Worm (Caenorhabditis elegans) whole organism, young adult: ENCODE data around the gene ZK507.1.

Source experiments
- B0035.1 ChIP-seq: sonication (generic microtip); optimal IDR thresholded peaks from 2 replicates; lab custom pipeline; 2016; ENCODE audit warnings: missing genetic modification characterization, mild to moderate bottlenecking, missing compliant biosample characterization, missing genotype, missing genetic modification reagents
- B0336.3 ChIP-seq: fragments of 200-800 bp; sonication (Bioruptor generic); IDR thresholded peaks from 2 replicates; pipeline ENCODE4 v1.3.6; 2022; ENCODE audit warnings: missing genetic modification characterization, missing compliant biosample characterization
- C17E4.6 ChIP-seq: fragments of 200-800 bp; sonication (Bioruptor generic); IDR thresholded peaks from 2 replicates; pipeline ENCODE4 v1.3.6; 2022; ENCODE audit warnings: missing genetic modification reagents, missing genetic modification characterization, missing compliant biosample characterization
- F10E7.11 ChIP-seq: sonication (generic microtip); optimal IDR thresholded peaks from 2 replicates; lab custom pipeline; 2017; ENCODE audit warnings: mild to moderate bottlenecking, missing genetic modification characterization, moderate library complexity, missing compliant biosample characterization
- F49E8.2 ChIP-seq: sonication (generic microtip); optimal IDR thresholded peaks from 3 replicates; lab custom pipeline; 2017; ENCODE audit warnings: missing genetic modification characterization, mild to moderate bottlenecking, missing compliant biosample characterization, antibody characterized with exemption, moderate library complexity; ENCODE audit not compliant: insufficient read depth
- F52B5.7 ChIP-seq: sonication (generic microtip); optimal IDR thresholded peaks from 2 replicates; lab custom pipeline; 2016; ENCODE audit warnings: mild to moderate bottlenecking, missing genetic modification characterization, missing compliant biosample characterization
- T26A5.8 ChIP-seq: sonication (generic microtip); optimal IDR thresholded peaks from 2 replicates; lab custom pipeline; 2016; ENCODE audit warnings: missing genetic modification characterization, missing compliant biosample characterization
- Y53G8AR.9 ChIP-seq: fragments of 200-800 bp; sonication (Bioruptor generic); conservative IDR thresholded peaks from 2 replicates; pipeline ENCODE4 v1.3.6; 2022; ENCODE audit warnings: missing genetic modification reagents, missing genetic modification characterization, missing compliant biosample characterization
- Y67H2A.10 ChIP-seq: fragments of 200-800 bp; sonication (Bioruptor generic); conservative IDR thresholded peaks from 2 replicates; pipeline ENCODE4 v1.3.6; 2022; ENCODE audit warnings: missing genetic modification reagents, missing genetic modification characterization, missing compliant biosample characterization
- ama-1 ChIP-seq, 3 experiments: fragments of 150-350 bp in 1 of 3; sonication (generic microtip) in 2 of 3; optimal IDR thresholded peaks; 2 replicates each; lab custom pipeline; 2014 to 2018; ENCODE audit warnings: missing biosample characterization in 2 of 3, missing genetic modification characterization in 2 of 3, missing genetic modification reagents in 2 of 3
- atf-7 ChIP-seq: sonication (generic microtip); optimal IDR thresholded peaks from 2 replicates; lab custom pipeline; 2017; ENCODE audit warnings: mild to moderate bottlenecking, missing genetic modification characterization, missing compliant biosample characterization
- cebp-1 ChIP-seq, 2 experiments: fragments of 200-800 bp in 1 of 2; sonication (Bioruptor generic) in 1 of 2; sonication (generic microtip) in 1 of 2; IDR thresholded peaks in 1 of 2; optimal IDR thresholded peaks in 1 of 2; 2 replicates each; pipeline versions ENCODE4 v1.3.6 to Lab custom; 2017 to 2022; ENCODE audit warnings: missing compliant biosample characterization in 2 of 2, missing genetic modification characterization in 2 of 2, mild to moderate bottlenecking in 1 of 2, missing genetic modification reagents in 1 of 2, moderate library complexity in 1 of 2
- ceh-27 ChIP-seq: fragments of 200-800 bp; sonication (Bioruptor generic); optimal IDR thresholded peaks from 2 replicates; lab custom pipeline; 2018; ENCODE audit warnings: mild to moderate bottlenecking, missing genetic modification characterization, moderate library complexity, missing compliant biosample characterization
- chd-7 ChIP-seq: sonication (generic microtip); optimal IDR thresholded peaks from 2 replicates; lab custom pipeline; 2016; ENCODE audit warnings: mild to moderate bottlenecking, missing genetic modification characterization, moderate library complexity, missing compliant biosample characterization
- dpff-1 ChIP-seq: sonication (generic microtip); optimal IDR thresholded peaks from 2 replicates; lab custom pipeline; 2017; ENCODE audit warnings: mild to moderate bottlenecking, missing genetic modification characterization, missing compliant biosample characterization
- efl-1 ChIP-seq: fragments of 150-350 bp; optimal IDR thresholded peaks from 2 replicates; lab custom pipeline; 2014; ENCODE audit warnings: missing biosample characterization, missing genetic modification reagents, missing genetic modification characterization
- hmg-1.2 ChIP-seq: fragments of 200-800 bp; sonication (Bioruptor generic); IDR thresholded peaks from 2 replicates; pipeline ENCODE4 v1.3.6; 2022; ENCODE audit warnings: missing genetic modification reagents, missing genetic modification characterization, missing compliant biosample characterization
- hsf-1 ChIP-seq: fragments of 200-800 bp; sonication (Bioruptor generic); IDR thresholded peaks from 2 replicates; pipeline ENCODE4 v1.3.6; 2022; ENCODE audit warnings: missing genetic modification reagents, missing genetic modification characterization, missing compliant biosample characterization
- let-607 ChIP-seq, 2 experiments: fragments of 200-800 bp in 1 of 2; sonication (Bioruptor generic) in 1 of 2; sonication (generic microtip) in 1 of 2; optimal IDR thresholded peaks; 2 replicates each; lab custom pipeline; 2016 to 2018; ENCODE audit warnings: mild to moderate bottlenecking in 2 of 2, missing compliant biosample characterization in 2 of 2, missing genetic modification characterization in 2 of 2, moderate library complexity in 2 of 2, missing genotype in 1 of 2
- lin-40 ChIP-seq: sonication (generic microtip); optimal IDR thresholded peaks from 2 replicates; lab custom pipeline; 2016; ENCODE audit warnings: missing genetic modification characterization, mild to moderate bottlenecking, missing compliant biosample characterization, missing genotype, missing genetic modification reagents
- lin-54 ChIP-seq: fragments of 200-800 bp; sonication (Bioruptor generic); optimal IDR thresholded peaks from 2 replicates; lab custom pipeline; 2018; ENCODE audit warnings: mild to moderate bottlenecking, missing genetic modification characterization, missing compliant biosample characterization
- lsl-1 ChIP-seq: fragments of 200-800 bp; sonication (Bioruptor generic); optimal IDR thresholded peaks from 2 replicates; lab custom pipeline; 2018; ENCODE audit warnings: mild to moderate bottlenecking, missing genetic modification characterization, moderate library complexity, missing compliant biosample characterization
- madf-3 ChIP-seq: fragments of 200-800 bp; sonication (Bioruptor generic); IDR thresholded peaks from 2 replicates; pipeline ENCODE4 v1.3.6; 2022; ENCODE audit warnings: missing genetic modification reagents, missing genetic modification characterization, missing compliant biosample characterization
- madf-6 ChIP-seq: fragments of 200-800 bp; sonication (Bioruptor generic); IDR thresholded peaks from 2 replicates; pipeline ENCODE4 v1.3.6; 2022; ENCODE audit warnings: missing genetic modification reagents, missing genetic modification characterization, missing compliant biosample characterization
- nfyb-1 ChIP-seq: fragments of 200-800 bp; sonication (Bioruptor generic); IDR thresholded peaks from 2 replicates; pipeline ENCODE4 v1.3.6; 2022; ENCODE audit warnings: missing genetic modification reagents, missing genetic modification characterization, missing compliant biosample characterization
- nhr-27 ChIP-seq: fragments of 200-800 bp; sonication (Bioruptor generic); optimal IDR thresholded peaks from 2 replicates; lab custom pipeline; 2018; ENCODE audit warnings: mild to moderate bottlenecking, missing genetic modification characterization, moderate library complexity, missing compliant biosample characterization
- nhr-80 ChIP-seq: sonication (generic microtip); optimal IDR thresholded peaks from 2 replicates; lab custom pipeline; 2016; ENCODE audit warnings: missing genetic modification characterization, missing compliant biosample characterization
- nhr-90 ChIP-seq: sonication (generic microtip); optimal IDR thresholded peaks from 2 replicates; lab custom pipeline; 2016; ENCODE audit warnings: missing genotype, mild to moderate bottlenecking, missing genetic modification characterization, missing compliant biosample characterization
- pha-4 ChIP-seq: fragments of 150-350 bp; sonication (generic microtip); optimal IDR thresholded peaks from 2 replicates; lab custom pipeline; 2014; ENCODE audit warnings: missing biosample characterization, missing genetic modification reagents, missing genetic modification characterization
- rcor-1 ChIP-seq: fragments of 200-800 bp; sonication (Bioruptor generic); IDR thresholded peaks from 2 replicates; pipeline ENCODE4 v1.3.6; 2022; ENCODE audit warnings: missing genetic modification reagents, missing genetic modification characterization, missing compliant biosample characterization
- rpc-1 ChIP-seq, 2 experiments: fragments of 150-350 bp in 1 of 2; sonication (generic microtip) in 1 of 2; optimal IDR thresholded peaks; 2 replicates each; lab custom pipeline; 2014 to 2018; ENCODE audit warnings: missing biosample characterization in 1 of 2, missing genetic modification characterization in 1 of 2, missing genetic modification reagents in 1 of 2, missing genotype in 1 of 2
- snpc-1.3 ChIP-seq: sonication (generic microtip); optimal IDR thresholded peaks from 2 replicates; lab custom pipeline; 2017; ENCODE audit warnings: missing genetic modification characterization, mild to moderate bottlenecking, missing compliant biosample characterization, antibody characterized with exemption, moderate library complexity, missing genotype, missing genetic modification reagents; ENCODE audit not compliant: insufficient read depth
- snpc-3.4 ChIP-seq: sonication (generic microtip); optimal IDR thresholded peaks from 2 replicates; lab custom pipeline; 2017; ENCODE audit warnings: missing genetic modification characterization, mild to moderate bottlenecking, missing compliant biosample characterization, antibody characterized with exemption, moderate library complexity, missing genotype, missing genetic modification reagents
- snpc-4 ChIP-seq, 5 experiments: fragments of 150-350 bp in 1 of 5; sonication (generic microtip) in 4 of 5; optimal IDR thresholded peaks; 2 replicates each; lab custom pipeline; 2014 to 2018; ENCODE audit warnings: missing genetic modification characterization in 5 of 5, missing biosample characterization in 3 of 5, antibody characterized with exemption in 2 of 5, mild to moderate bottlenecking in 2 of 5, missing compliant biosample characterization in 2 of 5, missing genotype in 2 of 5, moderate library complexity in 2 of 5, missing genetic modification reagents in 1 of 5
- tbp1 ChIP-seq: fragments of 200-800 bp; sonication (Bioruptor generic); optimal IDR thresholded peaks from 2 replicates; lab custom pipeline; 2018; ENCODE audit warnings: mild to moderate bottlenecking, missing genetic modification characterization, missing compliant biosample characterization
- xnd-1 ChIP-seq: sonication (generic microtip); optimal IDR thresholded peaks from 2 replicates; lab custom pipeline; 2016; ENCODE audit warnings: missing genotype, missing genetic modification reagents, missing genetic modification characterization, missing compliant biosample characterization
- zfh-2 ChIP-seq: fragments of 200-800 bp; sonication (Bioruptor generic); conservative IDR thresholded peaks from 2 replicates; pipeline ENCODE4 v1.3.6; 2022; ENCODE audit warnings: missing genetic modification reagents, missing genetic modification characterization, missing compliant biosample characterization
- zim-3 ChIP-seq: sonication (generic microtip); optimal IDR thresholded peaks from 2 replicates; lab custom pipeline; 2017; ENCODE audit warnings: mild to moderate bottlenecking, missing genetic modification characterization, moderate library complexity, missing compliant biosample characterization
- ztf-18 ChIP-seq: sonication (generic microtip); optimal IDR thresholded peaks from 2 replicates; lab custom pipeline; 2016; ENCODE audit warnings: missing genotype, mild to moderate bottlenecking, missing genetic modification characterization, missing compliant biosample characterization
- ztf-22 ChIP-seq: fragments of 200-800 bp; sonication (Bioruptor generic); optimal IDR thresholded peaks from 2 replicates; lab custom pipeline; 2018; ENCODE audit warnings: mild to moderate bottlenecking, missing genetic modification characterization, moderate library complexity, missing compliant biosample characterization
- ztf-25 ChIP-seq: fragments of 200-800 bp; sonication (Bioruptor generic); IDR thresholded peaks from 2 replicates; pipeline ENCODE4 v1.3.6; 2022; ENCODE audit warnings: missing genetic modification reagents, missing genetic modification characterization, missing compliant biosample characterization

ZK507.1 gene

ce11 chrIII:9060267-9060666, 40.8 kb downstream of the ZK507.1 start (continued):
- TF ChIP-seq atf-7 (tag; lab: Kevin White, UChicago) (peak; percentile 75), B0336.3 (peak; percentile 74; the same call in 1 of the 2 replicates), T26A5.8 (tag; lab: Kevin White, UChicago) (no peak), ztf-25 (GFP tag; lab: Robert Waterston, UW) (no peak), B0035.1 (peak; percentile 26), ztf-22 (peak; percentile 45), ama-1 (optimal IDR thresholded peaks at IDR 0.05; lab: Kevin White, UChicago) (no peak), ama-1 (GFP tag; optimal IDR thresholded peaks at IDR 0.05; lab: Kevin White, UChicago) (peak in 1 of 2 experiments; percentile 56), snpc-4 (GFP tag; optimal IDR thresholded peaks at IDR 0.05; lab: Kevin White, UChicago) (no peak), snpc-4 (tag; optimal IDR thresholded peaks at IDR 0.05; lab: Kevin White, UChicago) (peak in 2 of 4 experiments; percentile 14 to 28), F49E8.2 (tag; lab: Kevin White, UChicago) (no peak), nhr-90 (tag; lab: Kevin White, UChicago) (peak; percentile 25), Y53G8AR.9 (peak; percentile 91)

ce11 chrIII:9058959-9059534, 42.1 kb downstream of the ZK507.1 start, which contains the start of gene gst-1:
Gene gst-1 (plus strand): TSS chrIII:9059331.
- TF ChIP-seq B0336.3: peak; percentile 44; the same call in 1 of the 2 replicates
- TF ChIP-seq F10E7.11 (tag; lab: Kevin White, UChicago): no peak
- TF ChIP-seq efl-1 (GFP tag; lab: Kevin White, UChicago): peak; percentile 10
- TF ChIP-seq ceh-27 (GFP tag; lab: Kevin White, UChicago): peak; percentile 2
- TF ChIP-seq madf-6: peak; percentile 20; the same call in 1 of the 2 replicates
- 0 out of 2 replicates have a peak, but pooled peaks have one; percentile 42 for TF ChIP-seq madf-3
- no peak for TF ChIP-seq dpff-1 (tag; lab: Kevin White, UChicago)
- no peak for TF ChIP-seq nhr-27 (tag; lab: Kevin White, UChicago)
- 0 out of 2 replicates have a peak, but pooled peaks have one; percentile 7 for TF ChIP-seq rcor-1 (GFP tag; lab: Robert Waterston, UW)
- TF ChIP-seq ztf-22: peak; percentile 35
- TF ChIP-seq Y67H2A.10 (GFP tag; lab: Robert Waterston, UW): no peak
- TF ChIP-seq F52B5.7 (tag; lab: Kevin White, UChicago): no peak
- peak; percentile 28 for TF ChIP-seq pha-4 (tag; lab: Kevin White, UChicago)
- TF ChIP-seq snpc-3.4 (tag; lab: Kevin White, UChicago): peak; percentile 50
- peak; percentile 46 for TF ChIP-seq atf-7 (tag; lab: Kevin White, UChicago)
- TF ChIP-seq hmg-1.2: no peak
- 0 out of 2 replicates have a peak, but pooled peaks have one; percentile 29 for TF ChIP-seq C17E4.6 (GFP tag; lab: Robert Waterston, UW)
- peak; percentile 28 for TF ChIP-seq lsl-1
- TF ChIP-seq xnd-1 (tag; lab: Kevin White, UChicago): peak; percentile 2
- no peak for TF ChIP-seq zim-3 (tag; lab: Kevin White, UChicago)
- peak; percentile 0 for TF ChIP-seq rpc-1 (optimal IDR thresholded peaks at IDR 0.05; lab: Kevin White, UChicago)
- no peak for TF ChIP-seq rpc-1 (tag; optimal IDR thresholded peaks at IDR 0.05; lab: Kevin White, UChicago)
- no peak for TF ChIP-seq cebp-1 (GFP tag; IDR thresholded peaks at IDR 0.05; lab: Robert Waterston, UW)
- TF ChIP-seq cebp-1 (tag; optimal IDR thresholded peaks at IDR 0.05; lab: Kevin White, UChicago): peak; percentile 26
- TF ChIP-seq let-607 (tag; optimal IDR thresholded peaks at IDR 0.05; lab: Kevin White, UChicago): peak; percentile 58 to 87
- TF ChIP-seq lin-40 (tag; lab: Kevin White, UChicago): peak; percentile 19
- peak; percentile 21 for TF ChIP-seq tbp1
- no peak for TF ChIP-seq ztf-25 (GFP tag; lab: Robert Waterston, UW)
- TF ChIP-seq ztf-18 (tag; lab: Kevin White, UChicago): peak; percentile 31
- no peak for TF ChIP-seq nfyb-1 (GFP tag; lab: Robert Waterston, UW)
- no peak for TF ChIP-seq zfh-2 (GFP tag; lab: Robert Waterston, UW)
- peak; percentile 92 for TF ChIP-seq hsf-1
- TF ChIP-seq chd-7 (tag; lab: Kevin White, UChicago): no peak
- peak; percentile 40 for TF ChIP-seq snpc-1.3 (tag; lab: Kevin White, UChicago)
- peak; percentile 13 for TF ChIP-seq lin-54 (GFP tag; lab: Kevin White, UChicago)
- TF ChIP-seq nhr-80 (tag; lab: Kevin White, UChicago): peak; percentile 44
